Worm (Caenorhabditis elegans) whole organism, young adult: ENCODE data around the gene dvc-1.

Experiments
- B0035.1 ChIP-seq: sonication (generic microtip); optimal IDR thresholded peaks from 2 replicates; lab custom pipeline; 2016; ENCODE audit warnings: missing genetic modification characterization, mild to moderate bottlenecking, missing compliant biosample characterization, missing genotype, missing genetic modification reagents
- C17E4.6 ChIP-seq: fragments of 200-800 bp; sonication (Bioruptor generic); IDR thresholded peaks from 2 replicates; pipeline ENCODE4 v1.3.6; 2022; ENCODE audit warnings: missing genetic modification reagents, missing genetic modification characterization, missing compliant biosample characterization
- F22D6.2 ChIP-seq: sonication (generic microtip); optimal IDR thresholded peaks from 2 replicates; lab custom pipeline; 2016; ENCODE audit warnings: mild to moderate bottlenecking, missing genetic modification characterization, missing compliant biosample characterization
- F37B4.10 ChIP-seq: fragments of 200-800 bp; sonication (Bioruptor generic); IDR thresholded peaks from 2 replicates; pipeline ENCODE4 v1.3.6; 2022; ENCODE audit warnings: missing genetic modification characterization, missing compliant biosample characterization
- F52B5.7 ChIP-seq: sonication (generic microtip); optimal IDR thresholded peaks from 2 replicates; lab custom pipeline; 2016; ENCODE audit warnings: mild to moderate bottlenecking, missing genetic modification characterization, missing compliant biosample characterization
- K11D2.4 ChIP-seq: fragments of 200-800 bp; sonication (Bioruptor generic); IDR thresholded peaks from 2 replicates; pipeline ENCODE4 v1.3.6; 2022; ENCODE audit warnings: missing genetic modification reagents, missing genetic modification characterization, missing compliant biosample characterization
- K12H6.12 ChIP-seq: fragments of 200-800 bp; sonication (Bioruptor generic); optimal IDR thresholded peaks from 2 replicates; lab custom pipeline; 2018; ENCODE audit warnings: mild to moderate bottlenecking, missing genetic modification characterization, missing compliant biosample characterization
- Y53F4B.3 ChIP-seq: fragments of 200-800 bp; sonication (Bioruptor generic); IDR thresholded peaks from 2 replicates; pipeline ENCODE4 v1.3.6; 2022; ENCODE audit warnings: missing genetic modification reagents, missing genetic modification characterization, missing compliant biosample characterization
- Y53G8AR.9 ChIP-seq: fragments of 200-800 bp; sonication (Bioruptor generic); conservative IDR thresholded peaks from 2 replicates; pipeline ENCODE4 v1.3.6; 2022; ENCODE audit warnings: missing genetic modification reagents, missing genetic modification characterization, missing compliant biosample characterization
- Y67H2A.10 ChIP-seq: fragments of 200-800 bp; sonication (Bioruptor generic); conservative IDR thresholded peaks from 2 replicates; pipeline ENCODE4 v1.3.6; 2022; ENCODE audit warnings: missing genetic modification reagents, missing genetic modification characterization, missing compliant biosample characterization
- akir-1 ChIP-seq: fragments of 200-800 bp; sonication (Bioruptor generic); optimal IDR thresholded peaks from 2 replicates; lab custom pipeline; 2018; ENCODE audit warnings: mild to moderate bottlenecking, missing genetic modification characterization, moderate library complexity, missing compliant biosample characterization
- attf-3 ChIP-seq: fragments of 200-800 bp; sonication (Bioruptor generic); conservative IDR thresholded peaks from 2 replicates; pipeline ENCODE4 v1.3.6; 2022; ENCODE audit warnings: missing genetic modification reagents, missing genetic modification characterization, missing compliant biosample characterization
- attf-5 ChIP-seq: fragments of 200-800 bp; sonication (Bioruptor generic); optimal IDR thresholded peaks from 2 replicates; lab custom pipeline; 2018; ENCODE audit warnings: mild to moderate bottlenecking, missing genetic modification characterization, missing compliant biosample characterization
- ceh-40 ChIP-seq: fragments of 200-800 bp; sonication (Bioruptor generic); IDR thresholded peaks from 2 replicates; pipeline ENCODE4 v1.3.6; 2022; ENCODE audit warnings: missing genetic modification characterization, missing compliant biosample characterization
- ceh-79 ChIP-seq: sonication (generic microtip); optimal IDR thresholded peaks from 2 replicates; lab custom pipeline; 2017; ENCODE audit warnings: mild to moderate bottlenecking, missing genetic modification characterization, missing compliant biosample characterization
- ceh-91 ChIP-seq: fragments of 200-800 bp; sonication (Bioruptor generic); IDR thresholded peaks from 2 replicates; pipeline ENCODE4 v1.3.6; 2022; ENCODE audit warnings: missing genetic modification reagents, missing genetic modification characterization, missing compliant biosample characterization
- dox-1 ChIP-seq: fragments of 200-800 bp; sonication (Bioruptor generic); IDR thresholded peaks from 2 replicates; pipeline ENCODE4 v1.3.6; 2022; ENCODE audit warnings: missing genetic modification reagents, missing genetic modification characterization, missing compliant biosample characterization
- egl-44 ChIP-seq: fragments of 200-800 bp; sonication (Bioruptor generic); IDR thresholded peaks from 2 replicates; pipeline ENCODE4 v1.3.6; 2022; ENCODE audit warnings: missing genetic modification reagents, missing genetic modification characterization, missing compliant biosample characterization
- ekl-4 ChIP-seq: fragments of 200-800 bp; sonication (Bioruptor generic); IDR thresholded peaks from 2 replicates; pipeline ENCODE4 v1.3.6; 2022; ENCODE audit warnings: missing genetic modification reagents, missing genetic modification characterization, missing compliant biosample characterization
- him-1 ChIP-seq: sonication (generic microtip); optimal IDR thresholded peaks from 2 replicates; lab custom pipeline; 2016; ENCODE audit warnings: missing genotype, missing genetic modification reagents, missing genetic modification characterization, missing compliant biosample characterization
- hmg-1.2 ChIP-seq: fragments of 200-800 bp; sonication (Bioruptor generic); IDR thresholded peaks from 2 replicates; pipeline ENCODE4 v1.3.6; 2022; ENCODE audit warnings: missing genetic modification reagents, missing genetic modification characterization, missing compliant biosample characterization
- hmg-20 ChIP-seq: fragments of 200-800 bp; sonication (Bioruptor generic); IDR thresholded peaks from 2 replicates; pipeline ENCODE4 v1.3.6; 2022; ENCODE audit warnings: missing genetic modification reagents, missing genetic modification characterization, missing compliant biosample characterization
- lag-1 ChIP-seq: fragments of 200-800 bp; sonication (Bioruptor generic); IDR thresholded peaks from 2 replicates; pipeline ENCODE4 v1.3.6; 2022; ENCODE audit warnings: missing genetic modification reagents, missing genetic modification characterization, missing compliant biosample characterization
- let-607 ChIP-seq, 2 experiments: fragments of 200-800 bp in 1 of 2; sonication (Bioruptor generic) in 1 of 2; sonication (generic microtip) in 1 of 2; optimal IDR thresholded peaks; 2 replicates each; lab custom pipeline; 2016 to 2018; ENCODE audit warnings: mild to moderate bottlenecking in 2 of 2, missing compliant biosample characterization in 2 of 2, missing genetic modification characterization in 2 of 2, moderate library complexity in 2 of 2, missing genotype in 1 of 2
- lir-1 ChIP-seq: fragments of 200-800 bp; sonication (Bioruptor generic); conservative IDR thresholded peaks from 2 replicates; pipeline ENCODE4 v1.3.6; 2022; ENCODE audit warnings: missing genetic modification reagents, missing genetic modification characterization, missing compliant biosample characterization
- madf-6 ChIP-seq: fragments of 200-800 bp; sonication (Bioruptor generic); IDR thresholded peaks from 2 replicates; pipeline ENCODE4 v1.3.6; 2022; ENCODE audit warnings: missing genetic modification reagents, missing genetic modification characterization, missing compliant biosample characterization
- pbrm-1 ChIP-seq: fragments of 200-800 bp; sonication (Bioruptor generic); IDR thresholded peaks from 2 replicates; pipeline ENCODE4 v1.3.6; 2022; ENCODE audit warnings: missing genetic modification reagents, missing genetic modification characterization, missing compliant biosample characterization
- pha-4 ChIP-seq: fragments of 150-350 bp; sonication (generic microtip); optimal IDR thresholded peaks from 2 replicates; lab custom pipeline; 2014; ENCODE audit warnings: missing biosample characterization, missing genetic modification reagents, missing genetic modification characterization
- rcor-1 ChIP-seq: fragments of 200-800 bp; sonication (Bioruptor generic); IDR thresholded peaks from 2 replicates; pipeline ENCODE4 v1.3.6; 2022; ENCODE audit warnings: missing genetic modification reagents, missing genetic modification characterization, missing compliant biosample characterization
- rpc-1 ChIP-seq, 2 experiments: fragments of 150-350 bp in 1 of 2; sonication (generic microtip) in 1 of 2; optimal IDR thresholded peaks; 2 replicates each; lab custom pipeline; 2014 to 2018; ENCODE audit warnings: missing biosample characterization in 1 of 2, missing genetic modification characterization in 1 of 2, missing genetic modification reagents in 1 of 2, missing genotype in 1 of 2
- snpc-1.3 ChIP-seq: sonication (generic microtip); optimal IDR thresholded peaks from 2 replicates; lab custom pipeline; 2017; ENCODE audit warnings: missing genetic modification characterization, mild to moderate bottlenecking, missing compliant biosample characterization, antibody characterized with exemption, moderate library complexity, missing genotype, missing genetic modification reagents; ENCODE audit not compliant: insufficient read depth
- snpc-4 ChIP-seq, 5 experiments: fragments of 150-350 bp in 1 of 5; sonication (generic microtip) in 4 of 5; optimal IDR thresholded peaks; 2 replicates each; lab custom pipeline; 2014 to 2018; ENCODE audit warnings: missing genetic modification characterization in 5 of 5, missing biosample characterization in 3 of 5, antibody characterized with exemption in 2 of 5, mild to moderate bottlenecking in 2 of 5, missing compliant biosample characterization in 2 of 5, missing genotype in 2 of 5, moderate library complexity in 2 of 5, missing genetic modification reagents in 1 of 5
- sptf-2 ChIP-seq: fragments of 200-800 bp; sonication (Bioruptor generic); optimal IDR thresholded peaks from 2 replicates; lab custom pipeline; 2018; ENCODE audit warnings: mild to moderate bottlenecking, missing genetic modification characterization, missing compliant biosample characterization
- tlf-1 ChIP-seq: fragments of 200-800 bp; sonication (Bioruptor generic); optimal IDR thresholded peaks from 2 replicates; lab custom pipeline; 2018; ENCODE audit warnings: mild to moderate bottlenecking, missing genetic modification characterization, missing compliant biosample characterization
- unc-130 ChIP-seq: sonication (generic microtip); optimal IDR thresholded peaks from 2 replicates; lab custom pipeline; 2016; ENCODE audit warnings: missing genetic modification reagents, missing genetic modification characterization, missing compliant biosample characterization
- xnd-1 ChIP-seq: sonication (generic microtip); optimal IDR thresholded peaks from 2 replicates; lab custom pipeline; 2016; ENCODE audit warnings: missing genotype, missing genetic modification reagents, missing genetic modification characterization, missing compliant biosample characterization
- ztf-22 ChIP-seq: fragments of 200-800 bp; sonication (Bioruptor generic); optimal IDR thresholded peaks from 2 replicates; lab custom pipeline; 2018; ENCODE audit warnings: mild to moderate bottlenecking, missing genetic modification characterization, moderate library complexity, missing compliant biosample characterization
- ztf-26 ChIP-seq: sonication (generic microtip); optimal IDR thresholded peaks from 2 replicates; lab custom pipeline; 2017; ENCODE audit warnings: missing genetic modification characterization, missing compliant biosample characterization

dvc-1 gene

ce11 chrV:11223698-11224097 is 15.4 kb downstream of the dvc-1 start:
- no peak for TF ChIP-seq ceh-91
- TF ChIP-seq dox-1 (GFP tag; lab: Robert Waterston, UW): no peak
- TF ChIP-seq C17E4.6 (GFP tag; lab: Robert Waterston, UW): no peak
- TF ChIP-seq lag-1: no peak
- no peak for TF ChIP-seq ceh-40 (GFP tag; lab: Robert Waterston, UW)
- TF ChIP-seq madf-6 (GFP tag; lab: Robert Waterston, UW): no peak
- no peak for TF ChIP-seq ztf-22 (GFP tag; lab: Kevin White, UChicago)
- TF ChIP-seq K11D2.4 (GFP tag; lab: Robert Waterston, UW): no peak
- TF ChIP-seq him-1 (tag; lab: Kevin White, UChicago): no peak
- TF ChIP-seq rcor-1: no peak
- no peak for TF ChIP-seq tlf-1 (GFP tag; lab: Kevin White, UChicago)
- no peak for TF ChIP-seq K12H6.12 (tag; lab: Kevin White, UChicago)
- TF ChIP-seq, all 124 proteins: peak for 0

- TF ChIP-seq lir-1 (no peak), pha-4 (tag; lab: Kevin White, UChicago) (no peak), ztf-22 (GFP tag; lab: Kevin White, UChicago) (no peak), xnd-1 (no peak), hmg-1.2 (GFP tag; lab: Robert Waterston, UW) (no peak), ztf-26 (tag; lab: Kevin White, UChicago) (no peak), sptf-2 (GFP tag; lab: Kevin White, UChicago) (no peak), unc-130 (no peak), snpc-4 (GFP tag; optimal IDR thresholded peaks at IDR 0.05; lab: Kevin White, UChicago) (no peak), snpc-4 (tag; optimal IDR thresholded peaks at IDR 0.05; lab: Kevin White, UChicago) (no peak), akir-1 (GFP tag; lab: Kevin White, UChicago) (no peak), let-607 (tag; optimal IDR thresholded peaks at IDR 0.05; lab: Kevin White, UChicago) (no peak)
These were observed 18.2 kb downstream of the dvc-1 start, which contains the start of gene T19B10.2 for ce11 chrV:11220936-11221335. TSS of gene T19B10.2 (plus strand) at chrV:11221302.

- no peak for TF ChIP-seq ceh-79 (tag; lab: Kevin White, UChicago)
- no peak for TF ChIP-seq lir-1
- TF ChIP-seq F22D6.2: no peak
- TF ChIP-seq Y67H2A.10 (GFP tag; lab: Robert Waterston, UW): no peak
- no peak for TF ChIP-seq Y53G8AR.9 (GFP tag; lab: Robert Waterston, UW)
- no peak for TF ChIP-seq pha-4 (tag; lab: Kevin White, UChicago)
- no peak for TF ChIP-seq egl-44
- TF ChIP-seq B0035.1 (tag; lab: Kevin White, UChicago): no peak
- TF ChIP-seq hmg-20: no peak
These were observed 18.7 kb downstream of the dvc-1 start for ce11 chrV:11220415-11220814.

ce11 chrV:11217394-11217793 is 21.7 kb downstream of the dvc-1 start, which contains the start of gene cyp-29A2:
TSS of gene cyp-29A2 (plus strand) at chrV:11217583.
- TF ChIP-seq rcor-1 (no peak), snpc-1.3 (tag; lab: Kevin White, UChicago) (no peak), K12H6.12 (tag; lab: Kevin White, UChicago) (no peak), ztf-26 (tag; lab: Kevin White, UChicago) (no peak), attf-3 (no peak), attf-5 (GFP tag; lab: Kevin White, UChicago) (no peak), pbrm-1 (GFP tag; lab: Robert Waterston, UW) (no peak), rpc-1 (optimal IDR thresholded peaks at IDR 0.05; lab: Kevin White, UChicago) (no peak), rpc-1 (tag; optimal IDR thresholded peaks at IDR 0.05; lab: Kevin White, UChicago) (no peak), F52B5.7 (tag; lab: Kevin White, UChicago) (no peak), K11D2.4 (GFP tag; lab: Robert Waterston, UW) (no peak), ekl-4 (no peak), hmg-1.2 (GFP tag; lab: Robert Waterston, UW) (no peak), Y53F4B.3 (GFP tag; lab: Robert Waterston, UW) (no peak), F37B4.10 (GFP tag; lab: Robert Waterston, UW) (no peak)
